Fruit fly (Drosophila melanogaster) Kc167 (cell line): ENCODE results near the gene CG10164.

Experiments used
- Myc ChIP-seq: fragments of >200 bp; optimal IDR thresholded peaks from 2 replicates; lab custom pipeline; 2017; ENCODE audit warnings: missing external identifiers
- Sin3A ChIP-seq: fragments of >200 bp; optimal IDR thresholded peaks from 2 replicates; lab custom pipeline; 2018; ENCODE audit warnings: missing external identifiers
- h ChIP-seq: fragments of >200 bp; optimal IDR thresholded peaks from 3 replicates; lab custom pipeline; 2018; ENCODE audit warnings: missing external identifiers
- insv ChIP-seq: fragments of >200 bp; optimal IDR thresholded peaks from 3 replicates; lab custom pipeline; 2018; ENCODE audit warnings: missing external identifiers
- psq ChIP-seq: fragments of >200 bp; optimal IDR thresholded peaks from 2 replicates; lab custom pipeline; 2017; ENCODE audit warnings: missing external identifiers
- ttk ChIP-seq: sonication (Bioruptor generic); optimal IDR thresholded peaks from 2 replicates; lab custom pipeline; 2017; ENCODE audit warnings: missing external identifiers

The CG10164 gene

DNA sequence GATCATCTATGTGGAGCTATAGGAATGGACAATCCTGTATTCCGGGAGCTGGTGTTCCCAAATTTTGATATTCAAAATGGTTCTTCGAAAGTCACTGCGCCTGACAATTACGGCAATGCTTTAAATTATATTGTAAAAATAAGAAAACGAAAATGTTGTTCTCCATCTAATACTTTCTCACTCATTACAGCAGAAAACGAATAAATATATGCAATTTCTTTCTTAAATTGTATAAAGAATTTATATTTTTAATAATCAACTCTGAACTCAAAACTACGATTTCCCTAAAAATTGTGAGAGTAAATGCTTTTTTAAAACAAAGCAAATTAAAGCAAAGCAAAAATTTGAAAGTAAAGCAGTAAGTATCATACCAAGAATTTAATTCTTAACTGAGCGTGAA, at the start of gene CG10164:
TSS of gene CG10164 (minus strand) at position 101 of the 400 bp plus-strand sequence.
- TF ChIP-seq Sin3A (lab: Kevin White, UChicago) = no peak
- TF ChIP-seq h (lab: Kevin White, UChicago) = no peak
- TF ChIP-seq ttk (lab: Kevin White, UChicago) = no peak
- TF ChIP-seq insv = no peak
- no peak for TF ChIP-seq Myc
- no peak for TF ChIP-seq psq

DNA sequence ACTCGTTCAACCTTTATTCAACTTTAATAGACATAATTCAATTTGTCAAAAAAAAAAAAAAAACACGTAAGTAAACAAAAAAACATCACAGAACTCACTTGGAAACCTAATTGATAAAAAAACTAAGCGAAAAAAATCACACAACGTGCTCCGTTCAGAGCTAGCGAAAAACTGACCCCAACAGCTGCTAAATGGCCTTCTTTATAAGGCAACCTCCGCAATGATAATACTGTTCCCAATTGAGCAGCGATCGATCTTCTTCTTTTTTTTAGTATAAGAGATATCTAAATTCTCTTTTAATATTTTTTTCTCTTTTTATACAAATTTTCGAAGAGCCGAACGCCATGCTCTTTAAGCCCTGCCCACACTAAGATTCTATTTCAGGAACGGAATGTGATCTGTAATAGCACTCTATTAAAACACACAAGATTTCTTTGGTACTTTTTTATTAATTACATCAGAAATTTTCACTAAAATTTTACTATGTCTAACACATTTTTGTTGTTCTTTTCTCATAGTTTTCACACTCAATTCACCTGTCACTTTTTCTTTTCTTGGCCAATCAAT, 48.7 kb upstream of the CG10164 start, which contains the start of gene CG10184:
TSS of gene CG10184 (minus strand) at position 181 of the 567 bp plus-strand sequence.
- TF ChIP-seq psq = no peak
- no peak for TF ChIP-seq Myc
- no peak for TF ChIP-seq Sin3A (lab: Kevin White, UChicago)

DNA sequence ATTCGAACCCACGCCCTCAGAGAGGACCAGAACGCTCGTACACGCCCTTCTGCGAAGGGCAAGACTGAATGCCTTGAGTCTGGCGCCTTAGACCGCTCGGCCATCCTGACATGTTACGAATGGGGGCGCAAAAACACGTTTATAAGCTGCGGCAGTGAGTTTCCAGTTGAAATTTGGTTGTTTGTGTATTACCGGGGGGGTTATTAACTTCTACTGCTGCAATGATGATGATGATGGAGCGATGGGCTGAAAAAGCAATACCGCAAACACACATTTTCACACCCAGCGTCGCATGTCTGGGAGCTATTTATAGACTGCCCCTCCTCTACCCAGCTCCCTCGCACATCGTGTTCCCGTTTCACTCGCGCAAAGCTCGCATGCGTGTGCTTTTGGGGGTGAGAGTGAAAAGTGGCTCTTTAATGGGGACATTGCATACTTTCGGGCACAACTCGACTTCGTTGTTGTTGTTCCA, 44.6 kb upstream of the CG10164 start:
- TF ChIP-seq ttk (lab: Kevin White, UChicago) (no peak), h (lab: Kevin White, UChicago) (no peak), Sin3A (lab: Kevin White, UChicago) (no peak)

DNA sequence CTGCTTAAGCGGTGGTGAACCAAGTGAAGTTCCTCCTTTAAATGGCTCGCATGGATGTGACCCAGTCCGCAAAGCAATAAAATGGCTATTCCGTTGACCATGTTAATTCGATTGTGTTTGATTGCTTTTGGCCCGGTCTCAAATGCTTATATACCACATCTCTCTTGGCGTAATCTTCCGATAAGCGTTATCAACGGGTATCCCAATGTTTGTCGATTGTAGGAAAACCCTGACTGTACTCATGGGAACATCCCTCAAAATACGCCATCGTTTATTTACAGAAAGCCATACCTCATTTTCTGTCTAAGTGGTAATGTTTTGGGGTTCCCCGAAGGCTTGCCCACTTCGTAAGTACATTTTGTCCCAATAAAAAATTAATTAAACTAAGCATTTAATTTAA, 42.2 kb upstream of the CG10164 start, which contains the start of gene CG10183:
TSS of gene CG10183 (minus strand) at position 101 of the 400 bp plus-strand sequence.
- TF ChIP-seq psq (no peak), Myc (no peak), insv (no peak), h (lab: Kevin White, UChicago) (no peak), Sin3A (lab: Kevin White, UChicago) (no peak), ttk (lab: Kevin White, UChicago) (no peak)

DNA sequence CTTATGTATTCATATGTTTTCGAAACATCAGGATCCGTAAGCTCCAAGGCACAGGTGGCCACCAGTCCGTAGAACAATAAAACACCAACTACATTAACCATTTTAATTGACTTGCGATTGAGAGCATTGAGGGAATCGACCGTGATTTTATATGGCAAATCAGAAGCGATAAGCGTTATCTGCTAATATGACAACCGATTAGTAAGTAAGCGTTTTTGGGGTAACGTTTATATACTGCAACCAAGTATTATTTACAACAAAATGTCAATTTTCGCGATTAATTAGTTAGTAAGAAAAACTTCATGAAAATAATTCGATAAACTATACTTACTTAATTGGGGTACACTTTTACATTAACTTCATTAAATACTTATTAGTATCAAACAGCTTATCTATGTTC, 39.4 kb upstream of the CG10164 start, which contains the start of gene CG16723:
TSS of gene CG16723 (minus strand) at position 101 of the 400 bp plus-strand sequence.
- TF ChIP-seq psq = no peak
- no peak for TF ChIP-seq Sin3A (lab: Kevin White, UChicago)
- no peak for TF ChIP-seq insv

DNA sequence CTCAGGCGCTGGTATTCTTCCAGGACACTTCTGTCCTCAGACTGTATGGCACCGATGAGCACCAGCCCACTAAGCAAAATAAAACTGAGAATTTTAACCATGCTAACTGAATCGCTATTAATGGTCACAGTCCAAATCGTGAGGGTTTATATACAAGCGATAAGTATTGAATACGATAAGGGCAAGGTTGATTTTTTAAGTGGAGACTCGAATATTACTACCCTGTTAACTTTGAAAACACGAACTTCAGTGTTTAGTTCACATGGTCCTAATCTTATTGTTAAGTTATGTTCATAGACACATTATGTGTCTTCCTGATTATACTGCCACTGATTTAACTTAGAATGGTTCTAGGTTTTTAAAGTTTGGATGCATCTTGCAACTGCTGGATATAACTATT, 35.9 kb upstream of the CG10164 start, which contains the start of gene CG33337:
TSS of gene CG33337 (minus strand) at position 101 of the 400 bp plus-strand sequence.
- no peak for TF ChIP-seq insv
- no peak for TF ChIP-seq ttk (lab: Kevin White, UChicago)
- no peak for TF ChIP-seq h (lab: Kevin White, UChicago)
- no peak for TF ChIP-seq Sin3A (lab: Kevin White, UChicago)
- TF ChIP-seq psq = no peak
- no peak for TF ChIP-seq Myc

DNA sequence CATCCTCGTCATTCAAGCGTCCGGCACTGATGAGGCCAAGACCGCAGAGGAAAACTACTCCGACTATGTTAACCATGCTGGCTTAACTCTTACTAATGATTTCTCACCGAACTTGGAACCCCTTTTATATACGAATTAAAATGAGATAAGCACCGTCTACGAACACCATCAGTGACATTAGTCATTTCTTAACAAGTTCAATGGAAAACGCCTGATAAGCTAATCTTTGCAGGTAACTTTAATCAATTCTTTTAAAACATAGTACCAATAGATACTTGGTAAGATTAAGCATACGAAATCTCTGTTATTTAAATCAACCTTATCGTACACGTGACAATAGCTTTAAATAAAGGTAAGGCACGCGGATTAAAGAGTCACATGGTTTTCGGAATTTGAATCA, 33.0 kb upstream of the CG10164 start, which contains the start of gene CG10182:
TSS of gene CG10182 (minus strand) at position 101 of the 400 bp plus-strand sequence.
- TF ChIP-seq h (lab: Kevin White, UChicago) (no peak), psq (no peak), ttk (lab: Kevin White, UChicago) (no peak), Sin3A (lab: Kevin White, UChicago) (no peak), Myc (no peak), insv (no peak)

DNA sequence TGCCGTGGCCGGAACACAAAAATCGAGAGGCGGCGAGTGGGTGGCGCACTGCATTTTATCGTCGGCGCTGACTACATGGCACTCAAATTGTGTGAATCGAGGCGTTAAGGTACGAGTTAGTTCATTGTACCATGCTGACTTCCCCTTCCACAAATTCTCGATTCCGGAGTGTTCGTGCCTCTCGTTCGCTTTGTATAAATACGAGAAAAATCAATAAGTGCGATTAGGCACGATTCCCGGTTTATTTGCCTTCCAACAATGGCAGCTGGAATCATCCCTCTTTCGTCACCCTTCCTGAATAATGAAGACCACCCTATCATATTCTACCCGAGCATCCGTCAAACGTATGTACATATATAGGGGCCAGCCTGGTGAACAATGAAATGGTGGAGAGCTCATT, 19.9 kb upstream of the CG10164 start:
- no peak for TF ChIP-seq Sin3A (lab: Kevin White, UChicago)
- no peak for TF ChIP-seq psq
- no peak for TF ChIP-seq Myc
- TF ChIP-seq ttk (lab: Kevin White, UChicago) = no peak
- TF ChIP-seq h (lab: Kevin White, UChicago) = no peak
- no peak for TF ChIP-seq insv

DNA sequence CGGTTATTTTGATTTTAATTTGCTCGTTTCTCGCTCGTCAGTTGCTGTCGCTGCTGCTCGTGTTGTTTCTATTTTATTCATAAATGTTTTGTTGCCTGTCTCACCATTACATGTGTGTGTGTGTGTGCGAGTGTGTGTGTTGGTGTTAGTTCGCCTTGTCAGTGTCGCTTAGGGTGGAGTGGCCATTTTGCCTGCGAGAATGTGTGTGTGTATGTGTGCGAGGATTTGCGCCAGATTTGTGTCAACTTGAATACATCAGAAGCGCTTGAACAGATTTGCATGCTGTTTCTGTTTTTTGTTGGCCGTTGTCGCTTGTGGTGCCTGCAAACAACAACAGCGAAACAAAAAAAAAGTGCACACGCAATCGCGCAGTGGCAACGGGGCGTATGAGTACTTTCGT, 12.5 kb upstream of the CG10164 start:
- no peak for TF ChIP-seq ttk (lab: Kevin White, UChicago)
- TF ChIP-seq Myc = no peak
- no peak for TF ChIP-seq insv
- TF ChIP-seq h (lab: Kevin White, UChicago) = no peak
- TF ChIP-seq psq = no peak

DNA sequence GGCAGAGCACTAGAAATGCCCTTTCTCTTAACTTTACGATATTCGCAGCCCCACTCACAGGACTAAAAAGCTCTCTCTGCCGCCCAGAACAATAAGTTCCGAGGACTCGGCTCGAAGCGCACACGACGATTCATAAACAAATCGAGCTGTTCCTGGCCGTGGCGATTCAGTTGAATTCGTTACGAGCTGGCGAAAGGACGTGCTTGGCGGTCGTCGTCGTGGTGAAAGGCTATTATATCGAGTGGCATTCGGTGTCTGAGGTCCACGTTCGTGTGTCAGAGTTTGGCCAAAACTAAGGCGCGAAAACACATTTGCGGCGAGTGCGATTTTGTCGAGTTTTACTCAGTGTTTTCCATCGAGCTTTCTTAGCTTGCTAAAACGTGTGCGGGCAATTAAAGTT, 501 bp upstream of the CG10164 start, which contains the start of gene beat-IV:
TSS of gene beat-IV (plus strand) at position 169 of the 400 bp plus-strand sequence.
- TF ChIP-seq psq = no peak
- TF ChIP-seq ttk (lab: Kevin White, UChicago) = no peak
- TF ChIP-seq insv = no peak
- TF ChIP-seq Sin3A (lab: Kevin White, UChicago) = no peak

DNA sequence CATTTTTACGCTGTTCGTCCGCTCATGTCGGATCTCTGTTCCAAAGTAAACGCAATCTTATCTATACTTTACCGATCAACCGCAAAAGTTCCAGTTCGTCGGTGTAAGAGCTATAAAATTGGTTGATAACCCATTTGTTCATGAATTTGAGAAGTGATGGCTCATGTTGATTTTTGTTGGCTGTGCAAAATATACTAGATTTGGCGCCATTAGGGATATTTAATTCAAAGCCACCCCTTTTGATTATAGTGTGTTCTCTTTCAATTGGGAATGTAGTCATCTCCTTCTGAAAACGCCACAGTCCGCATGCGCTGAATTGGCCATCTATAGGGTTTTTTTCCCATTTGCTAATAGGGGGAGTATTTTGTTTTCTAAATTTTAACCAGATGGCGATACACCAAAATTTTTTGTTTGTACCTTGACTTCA, 18.0 kb downstream of the CG10164 start, which contains the start of gene Ugt303B2:
TSS of gene Ugt303B2 (minus strand) at position 190 of the 427 bp plus-strand sequence.
- TF ChIP-seq psq = no peak
- no peak for TF ChIP-seq h (lab: Kevin White, UChicago)
- no peak for TF ChIP-seq ttk (lab: Kevin White, UChicago)
- no peak for TF ChIP-seq Sin3A (lab: Kevin White, UChicago)
- no peak for TF ChIP-seq Myc
- no peak for TF ChIP-seq insv

DNA sequence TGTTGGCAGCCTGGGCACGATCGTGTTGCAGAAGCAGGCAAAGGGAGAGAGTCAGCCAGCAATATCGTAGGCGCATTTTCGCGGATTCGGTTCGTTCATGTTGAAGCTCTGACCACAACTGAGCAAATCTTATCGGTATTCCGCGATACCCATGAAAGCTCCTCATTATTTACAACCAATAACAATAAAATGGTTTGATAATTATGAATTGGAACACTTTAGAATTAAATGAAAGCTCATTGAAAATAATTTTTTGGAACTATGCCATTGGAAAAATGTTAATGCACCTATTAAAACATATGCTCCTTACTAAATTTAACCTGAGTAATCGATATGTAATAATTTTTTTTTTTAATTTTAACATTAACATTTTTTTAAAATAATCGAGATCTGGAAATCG, 20.1 kb downstream of the CG10164 start, which contains the start of gene Ugt303B1:
TSS of gene Ugt303B1 (minus strand) at position 101 of the 400 bp plus-strand sequence.
- no peak for TF ChIP-seq Myc

DNA sequence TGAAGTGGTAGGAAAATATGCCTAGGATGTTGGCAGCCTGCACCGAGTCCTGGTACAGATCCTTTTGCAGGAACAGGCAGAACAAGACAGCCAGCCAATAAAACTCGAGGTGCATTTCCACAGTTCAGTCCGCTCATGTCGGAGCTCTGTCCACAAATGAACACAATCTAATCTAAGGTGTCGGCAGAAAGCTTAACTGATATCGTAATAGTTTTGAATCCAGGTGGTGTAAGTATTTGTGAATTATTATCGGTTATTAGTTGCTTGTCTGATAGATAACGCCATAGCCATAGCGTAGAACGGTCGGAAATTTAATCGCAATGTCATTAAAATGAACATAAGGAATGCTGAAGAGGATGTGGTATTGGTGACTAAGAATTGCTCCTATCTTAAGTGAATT, 22.1 kb downstream of the CG10164 start, which contains the start of gene Ugt303B3:
TSS of gene Ugt303B3 (minus strand) at position 159 of the 400 bp plus-strand sequence.
- no peak for TF ChIP-seq ttk (lab: Kevin White, UChicago)
- no peak for TF ChIP-seq Myc
- no peak for TF ChIP-seq psq
